Fruit fly (Drosophila melanogaster): ENCODE measurements around the gene Kul.

Kul gene

DNA sequence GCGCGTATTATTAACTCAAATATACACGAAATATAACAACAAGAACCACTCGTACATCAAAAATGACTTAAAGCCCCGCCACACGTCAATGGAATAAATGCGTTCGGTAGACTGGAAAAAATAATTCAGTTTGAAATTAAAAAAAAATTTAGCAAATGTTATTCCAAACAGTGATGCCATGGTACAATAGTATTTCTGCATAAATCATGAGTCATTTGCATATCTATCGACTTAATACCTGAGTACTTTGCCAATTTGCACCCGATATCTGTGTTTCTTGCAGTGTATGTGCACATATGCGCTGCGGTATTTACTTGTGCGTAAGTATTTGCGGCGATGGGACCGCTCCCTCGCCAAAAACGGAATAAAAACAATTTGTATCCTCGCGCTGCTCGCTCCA lies 37.5 kb downstream of the Kul start (continued):
- TF ChIP-seq CG12391 (tag; optimal IDR thresholded peaks at IDR 0.05) (peak; percentile 13), CG13624 (GFP tag; optimal IDR thresholded peaks at IDR 0.05) (no peak), Drgx (GFP tag; IDR thresholded peaks at IDR 0.05) (peak; percentile 76), sna (GFP tag; IDR thresholded peaks at IDR 0.05; ENCODE audit: partially characterized antibody) (no peak), CG6654 (GFP tag; optimal IDR thresholded peaks at IDR 0.05) (no peak), zfh1 (GFP tag; IDR thresholded peaks at IDR 0.05) (no peak), Gsc (GFP tag; IDR thresholded peaks at IDR 0.05) (no peak), Taf1 (GFP tag; IDR thresholded peaks at IDR 0.05) (no peak), CG7556 (GFP tag; optimal IDR thresholded peaks at IDR 0.05) (no peak), sens-2 (GFP tag; IDR thresholded peaks at IDR 0.05) (no peak), mld (GFP tag; IDR thresholded peaks at IDR 0.05; ENCODE audit: partially characterized antibody) (no peak), CG18262 (tag; optimal IDR thresholded peaks at IDR 0.05) (peak; percentile 7), vnd (GFP tag; IDR thresholded peaks at IDR 0.05; ENCODE audit: partially characterized antibody) (no peak), Sox100B (GFP tag; optimal IDR thresholded peaks at IDR 0.05) (no peak), lmd (GFP tag; IDR thresholded peaks at IDR 0.05) (0 out of 2 replicates have a peak, but pooled peaks have one; percentile 27), ERR (GFP tag; optimal IDR thresholded peaks at IDR 0.05) (no peak), CG11093 (GFP tag; IDR thresholded peaks at IDR 0.05) (no peak), pho (GFP tag; optimal IDR thresholded peaks at IDR 0.05) (no peak), pan (optimal IDR thresholded peaks at IDR 0.05) (no peak), pan (GFP tag; optimal IDR thresholded peaks at IDR 0.05 in 1 of 2, IDR thresholded peaks at IDR 0.05 in 1 of 2) (no peak), Atf6 (GFP tag; IDR thresholded peaks at IDR 0.05) (no peak), Mad (GFP tag; optimal IDR thresholded peaks at IDR 0.05) (no peak), hth (optimal IDR thresholded peaks at IDR 0.05) (no peak), eyg (GFP tag; optimal IDR thresholded peaks at IDR 0.05) (no peak), lab (GFP tag; optimal IDR thresholded peaks at IDR 0.05) (peak; percentile 9), ranshi (GFP tag; IDR thresholded peaks at IDR 0.05) (peak; percentile 30; the same call in 1 of the 2 replicates), chif (GFP tag; optimal IDR thresholded peaks at IDR 0.05) (peak; percentile 26 to 47), ab (GFP tag; optimal IDR thresholded peaks at IDR 0.05) (peak; percentile 34), oc (tag; optimal IDR thresholded peaks at IDR 0.05) (no peak), CG11398 (GFP tag; optimal IDR thresholded peaks at IDR 0.05) (no peak), Hand (GFP tag; optimal IDR thresholded peaks at IDR 0.05) (no peak), so (GFP tag; IDR thresholded peaks at IDR 0.05) (peak; percentile 37; the same call in 1 of the 3 replicates), CG10462 (GFP tag; optimal IDR thresholded peaks at IDR 0.05) (no peak), Ravus (GFP tag; IDR thresholded peaks at IDR 0.05) (no peak), CG10209 (GFP tag; optimal IDR thresholded peaks at IDR 0.05) (peak; percentile 25), otp (GFP tag; IDR thresholded peaks at IDR 0.05) (no peak; the same call in 2 of the 3 replicates), phol (tag; optimal IDR thresholded peaks at IDR 0.05) (peak; percentile 45), Nf-YC (tag; optimal IDR thresholded peaks at IDR 0.05) (no peak), CG15479 (GFP tag; optimal IDR thresholded peaks at IDR 0.05) (no peak), CG1529 (GFP tag; optimal IDR thresholded peaks at IDR 0.05) (no peak), Sry-δ (GFP tag; optimal IDR thresholded peaks at IDR 0.05) (no peak), lola (GFP tag; optimal IDR thresholded peaks at IDR 0.05) (no peak), CG15696 (tag; optimal IDR thresholded peaks at IDR 0.05) (no peak), CG4820 (GFP tag; optimal IDR thresholded peaks at IDR 0.05) (peak; percentile 26), nerfin-2 (GFP tag; IDR thresholded peaks at IDR 0.05; ENCODE audit: partially characterized antibody) (no peak), CG10321 (GFP tag; IDR thresholded peaks at IDR 0.05) (no peak), Dip3 (GFP tag; optimal IDR thresholded peaks at IDR 0.05) (no peak), sr (GFP tag; IDR thresholded peaks at IDR 0.05) (no peak), CG11504 (tag; optimal IDR thresholded peaks at IDR 0.05) (peak; percentile 52), ci (GFP tag; IDR thresholded peaks at IDR 0.05) (no peak), ATbp (GFP tag; optimal IDR thresholded peaks at IDR 0.05) (peak; percentile 15), dpn (GFP tag; optimal IDR thresholded peaks at IDR 0.05) (peak; percentile 3 to 12)

All from whole organism, embryonic.